Fruit fly (Drosophila melanogaster): ENCODE results near the gene Larp4B.

Gene Larp4B

dm6 chr3L:3222643-3223389 lies 1.8 kb upstream of the Larp4B start, which contains the start of the genes RpL28 and eIF1 (continued):
- TF ChIP-seq wek (GFP tag; optimal IDR thresholded peaks at IDR 0.05): peak; percentile 90
- peak; percentile 87 for TF ChIP-seq ranshi (GFP tag; IDR thresholded peaks at IDR 0.05)
- peak; percentile 83 for TF ChIP-seq CG18011 (GFP tag; optimal IDR thresholded peaks at IDR 0.05)
- TF ChIP-seq CG9797 (GFP tag; optimal IDR thresholded peaks at IDR 0.05): peak; percentile 71
- TF ChIP-seq CG11504 (tag; optimal IDR thresholded peaks at IDR 0.05): no peak
- peak; percentile 83 for TF ChIP-seq CG18262 (tag; optimal IDR thresholded peaks at IDR 0.05)
- no peak for TF ChIP-seq CG8478 (optimal IDR thresholded peaks at IDR 0.05)
- peak; percentile 93 for TF ChIP-seq Sox100B (GFP tag; optimal IDR thresholded peaks at IDR 0.05)
- TF ChIP-seq CG30431 (GFP tag; optimal IDR thresholded peaks at IDR 0.05): peak; percentile 91
- TF ChIP-seq CG15696 (tag; optimal IDR thresholded peaks at IDR 0.05): peak; percentile 62
- TF ChIP-seq vnd (GFP tag; IDR thresholded peaks at IDR 0.05; ENCODE audit: partially characterized antibody): peak; percentile 77
- TF ChIP-seq ase (GFP tag; IDR thresholded peaks at IDR 0.05): peak; percentile 87
- TF ChIP-seq Dbx (GFP tag; IDR thresholded peaks at IDR 0.05): peak; percentile 90
- TF ChIP-seq CG12236 (GFP tag; optimal IDR thresholded peaks at IDR 0.05): peak; percentile 85
- peak; percentile 66 for TF ChIP-seq CG4404 (GFP tag; IDR thresholded peaks at IDR 0.05)
- peak; percentile 83 for TF ChIP-seq grau (tag; optimal IDR thresholded peaks at IDR 0.05)
- TF ChIP-seq gsb (GFP tag; IDR thresholded peaks at IDR 0.05): peak; percentile 56
- peak; percentile 90 for TF ChIP-seq emc (GFP tag; optimal IDR thresholded peaks at IDR 0.05)
- TF ChIP-seq CG2889 (GFP tag; IDR thresholded peaks at IDR 0.05): peak; percentile 61; the same call in 2 of the 3 replicates
- peak; percentile 82 for TF ChIP-seq p53 (GFP tag; optimal IDR thresholded peaks at IDR 0.05)
- TF ChIP-seq BEAF-32 (GFP tag; optimal IDR thresholded peaks at IDR 0.05): peak; percentile 96
- TF ChIP-seq hbn (GFP tag; IDR thresholded peaks at IDR 0.05; ENCODE audit: partially characterized antibody): peak; percentile 64
- TF ChIP-seq CG5180 (GFP tag; optimal IDR thresholded peaks at IDR 0.05): peak; percentile 81
- TF ChIP-seq Scr (GFP tag; IDR thresholded peaks at IDR 0.05; ENCODE audit: partially characterized antibody): peak; percentile 88
- TF ChIP-seq CG43689 (GFP tag; IDR thresholded peaks at IDR 0.05): peak; percentile 83
- peak; percentile 84 for TF ChIP-seq CG16779 (GFP tag; IDR thresholded peaks at IDR 0.05)
- TF ChIP-seq CG9817 (tag; optimal IDR thresholded peaks at IDR 0.05): peak; percentile 88
- no peak for TF ChIP-seq Doc2 (GFP tag; IDR thresholded peaks at IDR 0.05)
- peak; percentile 57; the same call in 1 of the 2 replicates for TF ChIP-seq ro (GFP tag; IDR thresholded peaks at IDR 0.05)
- TF ChIP-seq CG6813 (GFP tag; optimal IDR thresholded peaks at IDR 0.05): peak; percentile 94
- TF ChIP-seq amos (GFP tag; IDR thresholded peaks at IDR 0.05; ENCODE audit: partially characterized antibody): peak; percentile 78
- TF ChIP-seq sens (GFP tag): peak; percentile 97
- peak; percentile 73 for TF ChIP-seq Abd-B (GFP tag; optimal IDR thresholded peaks at IDR 0.05)
- peak; percentile 88 for TF ChIP-seq ATbp (GFP tag; optimal IDR thresholded peaks at IDR 0.05)
- TF ChIP-seq NC2α (GFP tag; optimal IDR thresholded peaks at IDR 0.05): peak; percentile 83
- peak; percentile 94 for TF ChIP-seq Mes4 (GFP tag; optimal IDR thresholded peaks at IDR 0.05)
- peak; percentile 93 for TF ChIP-seq CG4424 (GFP tag; optimal IDR thresholded peaks at IDR 0.05)
- peak; percentile 84 for TF ChIP-seq CG1024 (GFP tag; IDR thresholded peaks at IDR 0.05)
- TF ChIP-seq HHEX (GFP tag; optimal IDR thresholded peaks at IDR 0.05): peak; percentile 95
- TF ChIP-seq E2f2 (GFP tag; IDR thresholded peaks at IDR 0.05): peak; percentile 73
- TF ChIP-seq CG5245 (GFP tag; optimal IDR thresholded peaks at IDR 0.05): peak; percentile 83
- TF ChIP-seq Trl (optimal IDR thresholded peaks at IDR 0.05): no peak
- TF ChIP-seq Trl (GFP tag; optimal IDR thresholded peaks at IDR 0.05): peak; percentile 94
- peak; percentile 40 for TF ChIP-seq corto (GFP tag; optimal IDR thresholded peaks at IDR 0.05)
- TF ChIP-seq Hr78 (GFP tag; optimal IDR thresholded peaks at IDR 0.05): peak in 1 of 2 experiments; percentile 43
- peak; percentile 49 for TF ChIP-seq CG15479 (GFP tag; optimal IDR thresholded peaks at IDR 0.05)
- peak; percentile 91 for TF ChIP-seq CHES-1-like (GFP tag; optimal IDR thresholded peaks at IDR 0.05)
- peak; percentile 74 for TF ChIP-seq bigmax (GFP tag; optimal IDR thresholded peaks at IDR 0.05)
- TF ChIP-seq CG10366 (GFP tag; IDR thresholded peaks at IDR 0.05): peak; percentile 87

Data from whole organism, embryonic.